Fruit fly (Drosophila melanogaster): ENCODE measurements around the gene Uch-L5.

DNA sequence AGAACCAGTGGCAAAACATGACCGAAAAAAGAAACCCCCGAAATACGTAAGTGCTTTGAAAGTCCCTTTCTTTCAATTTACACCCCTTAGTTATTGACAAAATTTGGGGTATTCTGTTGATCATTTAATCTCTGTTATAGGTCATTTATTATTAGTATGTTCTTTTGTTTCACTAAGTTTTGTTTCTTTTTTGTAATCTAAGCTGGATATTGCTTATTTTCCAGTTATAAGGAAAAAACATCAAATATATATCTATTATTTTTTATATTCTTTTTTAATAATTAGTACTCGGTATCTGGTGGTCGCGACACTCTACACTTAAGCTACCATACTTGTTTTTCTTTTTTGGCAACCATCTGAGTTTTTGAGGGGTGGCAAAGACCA lies 31.9 kb upstream of the Uch-L5 start:
- TF ChIP-seq lola (GFP tag; optimal IDR thresholded peaks at IDR 0.05): peak in 1 of 3 experiments; percentile 61
- no peak for TF ChIP-seq CG8765 (GFP tag; IDR thresholded peaks at IDR 0.05)
- no peak for TF ChIP-seq chm (GFP tag; IDR thresholded peaks at IDR 0.05)
- TF ChIP-seq CG14965 (GFP tag; optimal IDR thresholded peaks at IDR 0.05; ENCODE audit: borderline replicate concordance): no peak
- TF ChIP-seq Mad (GFP tag; optimal IDR thresholded peaks at IDR 0.05): no peak
- no peak for TF ChIP-seq Dref (GFP tag; IDR thresholded peaks at IDR 0.05)
- no peak for TF ChIP-seq CG6854 (GFP tag; optimal IDR thresholded peaks at IDR 0.05)
- no peak for TF ChIP-seq sr (GFP tag; IDR thresholded peaks at IDR 0.05)
